Fruit fly (Drosophila melanogaster): ENCODE measurements around the gene CG15564.

The CG15564 gene

dm6 chr3R:31222890-31223569 lies 12.1 kb downstream of the CG15564 start (continued):
- TF ChIP-seq CG10267 (tag; optimal IDR thresholded peaks at IDR 0.05) (no peak), odd (GFP tag; optimal IDR thresholded peaks at IDR 0.05) (no peak), CG8944 (GFP tag; optimal IDR thresholded peaks at IDR 0.05) (no peak), usp (GFP tag; optimal IDR thresholded peaks at IDR 0.05) (no peak), CG15011 (GFP tag; optimal IDR thresholded peaks at IDR 0.05) (no peak), Ets97D (GFP tag; optimal IDR thresholded peaks at IDR 0.05) (no peak), sqz (GFP tag; optimal IDR thresholded peaks at IDR 0.05) (no peak), HLH4C (GFP tag; IDR thresholded peaks at IDR 0.05; ENCODE audit: partially characterized antibody) (no peak), Bteb2 (GFP tag; optimal IDR thresholded peaks at IDR 0.05) (no peak), sug (tag; optimal IDR thresholded peaks at IDR 0.05) (no peak), tup (GFP tag; optimal IDR thresholded peaks at IDR 0.05) (no peak), CG3847 (GFP tag; IDR thresholded peaks at IDR 0.05) (no peak), NC2α (GFP tag; optimal IDR thresholded peaks at IDR 0.05) (no peak), CG8281 (tag; optimal IDR thresholded peaks at IDR 0.05) (peak; percentile 26), btn (GFP tag; optimal IDR thresholded peaks at IDR 0.05) (no peak), CG10565 (GFP tag; optimal IDR thresholded peaks at IDR 0.05) (no peak), YL-1 (GFP tag; optimal IDR thresholded peaks at IDR 0.05) (no peak), CG4360 (GFP tag; IDR thresholded peaks at IDR 0.05) (0 out of 2 replicates have a peak, but pooled peaks have one; percentile 2), NfI (GFP tag; optimal IDR thresholded peaks at IDR 0.05) (no peak), dati (GFP tag; IDR thresholded peaks at IDR 0.05) (no peak), CG14667 (GFP tag; IDR thresholded peaks at IDR 0.05) (no peak), cad (GFP tag; optimal IDR thresholded peaks at IDR 0.05) (peak; percentile 78), CG7357 (GFP tag; IDR thresholded peaks at IDR 0.05) (no peak), CG11247 (GFP tag; IDR thresholded peaks at IDR 0.05) (no peak), Sry-β (GFP tag; optimal IDR thresholded peaks at IDR 0.05) (no peak), CG17802 (tag; optimal IDR thresholded peaks at IDR 0.05) (no peak), CG6854 (GFP tag; optimal IDR thresholded peaks at IDR 0.05) (no peak), CG11398 (GFP tag; optimal IDR thresholded peaks at IDR 0.05) (no peak), scrt (GFP tag; optimal IDR thresholded peaks at IDR 0.05) (peak; percentile 89), lmd (GFP tag; IDR thresholded peaks at IDR 0.05) (no peak), CG13287 (GFP tag; IDR thresholded peaks at IDR 0.05; ENCODE audit: partially characterized antibody) (no peak), ken (GFP tag; IDR thresholded peaks at IDR 0.05) (no peak), ind (GFP tag; optimal IDR thresholded peaks at IDR 0.05) (no peak), CG8388 (GFP tag; optimal IDR thresholded peaks at IDR 0.05) (no peak), chn (GFP tag; optimal IDR thresholded peaks at IDR 0.05) (no peak), ash1 (GFP tag; optimal IDR thresholded peaks at IDR 0.05) (no peak)

- TF ChIP-seq CG3407 (GFP tag; optimal IDR thresholded peaks at IDR 0.05) (peak; percentile 73), mam (GFP tag; optimal IDR thresholded peaks at IDR 0.05) (peak; percentile 90), CG9797 (GFP tag; optimal IDR thresholded peaks at IDR 0.05) (no peak), crol (GFP tag; IDR thresholded peaks at IDR 0.05) (peak; percentile 82; the same call in 1 of the 2 replicates), CG34376 (GFP tag; optimal IDR thresholded peaks at IDR 0.05) (peak; percentile 88), esg (GFP tag; conservative IDR thresholded peaks at IDR 0.05) (no peak), CG4730 (GFP tag; IDR thresholded peaks at IDR 0.05) (no peak), danr (GFP tag; IDR thresholded peaks at IDR 0.05) (no peak), CG2889 (GFP tag; IDR thresholded peaks at IDR 0.05) (no peak), CG17802 (tag; optimal IDR thresholded peaks at IDR 0.05) (no peak), CG8478 (optimal IDR thresholded peaks at IDR 0.05) (no peak), tin (GFP tag; optimal IDR thresholded peaks at IDR 0.05) (peak; percentile 73), CG6689 (GFP tag; IDR thresholded peaks at IDR 0.05) (no peak), CG14050 (GFP tag; IDR thresholded peaks at IDR 0.05) (no peak), yki (optimal IDR thresholded peaks at IDR 0.05) (no peak), slou (GFP tag; optimal IDR thresholded peaks at IDR 0.05) (peak; percentile 75), NFAT (GFP tag; IDR thresholded peaks at IDR 0.05) (no peak), grn (GFP tag; optimal IDR thresholded peaks at IDR 0.05) (no peak)
Observed at dm6 chr3R:31222125-31222889, 12.9 kb downstream of the CG15564 start.

Data from whole organism, embryonic.